Fruit fly (Drosophila melanogaster): ENCODE results near the gene psidin.

The psidin gene

DNA sequence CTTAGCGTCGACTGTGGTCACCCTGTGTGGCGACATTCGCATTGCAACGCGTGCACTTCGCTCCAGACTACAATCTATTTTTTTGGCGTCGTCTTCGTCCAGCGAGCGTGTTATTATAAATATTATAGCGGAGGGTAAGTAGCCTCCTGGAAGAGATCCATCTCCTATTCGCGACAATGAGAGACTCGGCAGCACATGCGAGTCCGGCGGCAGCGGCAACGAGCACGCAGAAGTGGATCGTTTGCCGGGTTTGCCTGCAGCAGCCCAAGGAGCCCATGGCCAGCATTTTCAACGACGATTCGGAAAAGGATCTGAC, 10.2 kb downstream of the psidin start, which contains the start of gene idc:
idc (plus strand) TSS at position 60 of the 316 bp plus-strand sequence.
- TF ChIP-seq NFAT (GFP tag; IDR thresholded peaks at IDR 0.05) (peak; percentile 41; the same call in 1 of the 2 replicates), CG32767 (GFP tag; IDR thresholded peaks at IDR 0.05) (no peak), Med (GFP tag) (peak; percentile 71), sd (tag; optimal IDR thresholded peaks at IDR 0.05) (no peak), BEAF-32 (GFP tag; optimal IDR thresholded peaks at IDR 0.05) (no peak), CG8944 (GFP tag; optimal IDR thresholded peaks at IDR 0.05) (no peak), wek (GFP tag; optimal IDR thresholded peaks at IDR 0.05) (peak; percentile 93), CG13775 (GFP tag; optimal IDR thresholded peaks at IDR 0.05) (peak; percentile 69), Doc2 (GFP tag; IDR thresholded peaks at IDR 0.05) (no peak), pzg (GFP tag; optimal IDR thresholded peaks at IDR 0.05) (peak; percentile 10), chm (GFP tag; IDR thresholded peaks at IDR 0.05) (no peak), grau (tag; optimal IDR thresholded peaks at IDR 0.05) (no peak), MBD-R2 (GFP tag; IDR thresholded peaks at IDR 0.05) (peak; percentile 59), ro (GFP tag; IDR thresholded peaks at IDR 0.05) (no peak), CG12299 (tag; optimal IDR thresholded peaks at IDR 0.05) (no peak), ci (GFP tag; IDR thresholded peaks at IDR 0.05) (peak; percentile 53; the same call in 2 of the 3 replicates), CG30403 (GFP tag; optimal IDR thresholded peaks at IDR 0.05) (peak; percentile 45), CG16813 (GFP tag; IDR thresholded peaks at IDR 0.05; ENCODE audit: partially characterized antibody) (no peak), CG6254 (GFP tag; optimal IDR thresholded peaks at IDR 0.05) (peak; percentile 99), cad (GFP tag; optimal IDR thresholded peaks at IDR 0.05) (peak; percentile 20), CG30020 (tag; optimal IDR thresholded peaks at IDR 0.05) (peak; percentile 83), CG11456 (GFP tag; IDR thresholded peaks at IDR 0.05) (0 out of 3 replicates have a peak, but pooled peaks have one; percentile 59), pita (GFP tag; optimal IDR thresholded peaks at IDR 0.05) (no peak), bbx (GFP tag; IDR thresholded peaks at IDR 0.05; ENCODE audit: partially characterized antibody) (no peak), HmgD (GFP tag; optimal IDR thresholded peaks at IDR 0.05) (no peak), Dll (GFP tag; IDR thresholded peaks at IDR 0.05; ENCODE audit: partially characterized antibody) (0 out of 4 replicates have a peak, but pooled peaks have one; percentile 16), eve (GFP tag; optimal IDR thresholded peaks at IDR 0.05) (no peak), Dref (GFP tag; IDR thresholded peaks at IDR 0.05) (0 out of 2 replicates have a peak, but pooled peaks have one; percentile 25), CG9437 (GFP tag; optimal IDR thresholded peaks at IDR 0.05) (peak; percentile 47), MESR4 (GFP tag; optimal IDR thresholded peaks at IDR 0.05) (peak; percentile 63), CG17361 (GFP tag; IDR thresholded peaks at IDR 0.05) (no peak), CG17802 (tag; optimal IDR thresholded peaks at IDR 0.05) (peak; percentile 32)

DNA sequence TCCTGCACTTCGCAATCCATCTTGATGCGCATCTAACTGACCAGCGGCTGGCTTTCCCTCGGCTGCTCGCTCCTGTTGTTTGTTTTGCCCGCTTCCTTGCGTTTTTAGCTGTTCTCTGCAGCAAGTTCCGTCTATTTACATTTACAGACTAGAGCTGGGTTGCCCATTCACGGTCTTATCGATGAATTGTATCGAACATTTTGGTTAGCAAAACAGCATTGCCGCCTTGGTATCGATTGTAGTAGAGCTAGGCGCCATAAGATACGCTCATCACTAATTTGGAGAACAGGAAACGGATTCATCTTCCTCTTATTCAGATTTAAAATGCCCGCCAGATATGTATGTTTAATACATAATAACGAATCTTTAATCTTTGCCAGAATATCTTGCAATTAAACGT, 14.4 kb downstream of the psidin start, which contains the start of gene Regnase-1:
Regnase-1 (minus strand) TSS at position 170 of the 400 bp plus-strand sequence.
- peak; percentile 90 for TF ChIP-seq CG2712 (tag; optimal IDR thresholded peaks at IDR 0.05)
- no peak for TF ChIP-seq aop (GFP tag; IDR thresholded peaks at IDR 0.05)
- peak; percentile 92 for TF ChIP-seq Dad (GFP tag; optimal IDR thresholded peaks at IDR 0.05)
- TF ChIP-seq MESR4 (GFP tag; optimal IDR thresholded peaks at IDR 0.05) = peak; percentile 82
- TF ChIP-seq CG4404 (GFP tag; IDR thresholded peaks at IDR 0.05) = peak; percentile 51; the same call in 1 of the 2 replicates
- peak; percentile 89 for TF ChIP-seq CG18764 (GFP tag; optimal IDR thresholded peaks at IDR 0.05)
- TF ChIP-seq CG3847 (GFP tag; IDR thresholded peaks at IDR 0.05) = peak; percentile 91
- peak; percentile 87 for TF ChIP-seq Hr51 (GFP tag; optimal IDR thresholded peaks at IDR 0.05)
- TF ChIP-seq seq (GFP tag; IDR thresholded peaks at IDR 0.05) = peak; percentile 73; the same call in 1 of the 2 replicates
- TF ChIP-seq Kr (GFP tag; optimal IDR thresholded peaks at IDR 0.05) = peak; percentile 36
- no peak for TF ChIP-seq sc (optimal IDR thresholded peaks at IDR 0.05)
- peak; percentile 89 for TF ChIP-seq sc (GFP tag; optimal IDR thresholded peaks at IDR 0.05)
- TF ChIP-seq Optix (GFP tag; IDR thresholded peaks at IDR 0.05) = peak; percentile 84
- peak; percentile 91 for TF ChIP-seq Hsf (GFP tag; optimal IDR thresholded peaks at IDR 0.05)
- TF ChIP-seq CG11504 (tag; optimal IDR thresholded peaks at IDR 0.05) = peak; percentile 87
- peak; percentile 57 for TF ChIP-seq tio (GFP tag; optimal IDR thresholded peaks at IDR 0.05)
- TF ChIP-seq peb (GFP tag; IDR thresholded peaks at IDR 0.05) = peak; percentile 58; the same call in 1 of the 2 replicates
- TF ChIP-seq cwo (GFP tag; optimal IDR thresholded peaks at IDR 0.05) = peak; percentile 75
- TF ChIP-seq run (tag; optimal IDR thresholded peaks at IDR 0.05) = peak; percentile 80
- TF ChIP-seq CG17802 (tag; optimal IDR thresholded peaks at IDR 0.05) = peak; percentile 66
- peak; percentile 77 for TF ChIP-seq CG16863 (GFP tag; optimal IDR thresholded peaks at IDR 0.05)
- peak; percentile 88 for TF ChIP-seq Lhr (GFP tag; optimal IDR thresholded peaks at IDR 0.05)
- no peak for TF ChIP-seq pita (GFP tag; optimal IDR thresholded peaks at IDR 0.05)

Measured in whole organism, embryonic.